Fruit fly (Drosophila melanogaster) whole organism, embryonic: Measurements from ENCODE around the gene Pdxk.
A peak's percentile ranks its signal among the peaks of the same experiment; 100 is the strongest.

ENCODE experiments used
- Abd-B ChIP-seq: fragments of 200-800 bp; sonication (Bioruptor generic); optimal IDR thresholded peaks from 2 replicates; lab custom pipeline; 2018; ENCODE audit warnings: missing biosample characterization, mild to moderate bottlenecking, missing genetic modification characterization, moderate library complexity
- Ada2b ChIP-seq: fragments of 200-800 bp; sonication (Bioruptor generic); IDR thresholded peaks from 2 replicates; pipeline ENCODE4 v1.3.6; 2022; ENCODE audit warnings: missing biosample characterization, missing genetic modification characterization
- Adf1 ChIP-seq: fragments of 200-800 bp; sonication (Bioruptor generic); IDR thresholded peaks from 2 replicates; pipeline ENCODE4 v1.3.6; 2022; ENCODE audit warnings: missing biosample characterization, missing genetic modification characterization
- Aef1 ChIP-seq: fragments of 200-800 bp; sonication (Bioruptor generic); IDR thresholded peaks from 3 replicates; pipeline ENCODE4 v1.3.6; 2022; ENCODE audit warnings: missing biosample characterization, missing genetic modification characterization
- Bteb2 ChIP-seq: fragments of 200-800 bp; sonication (Bioruptor generic); optimal IDR thresholded peaks from 2 replicates; lab custom pipeline; 2016; ENCODE audit warnings: missing biosample characterization, missing genetic modification characterization
- CG10366 ChIP-seq: fragments of 200-800 bp; sonication (Bioruptor generic); IDR thresholded peaks from 2 replicates; pipeline ENCODE4 v1.3.6; 2022; ENCODE audit warnings: missing biosample characterization, missing genetic modification characterization
- CG11085 ChIP-seq: fragments of 200-800 bp; sonication (Bioruptor generic); IDR thresholded peaks from 2 replicates; pipeline ENCODE4 v1.3.6; 2022; ENCODE audit warnings: missing biosample characterization, missing genetic modification characterization
- CG11247 ChIP-seq: fragments of 200-800 bp; sonication (Bioruptor generic); IDR thresholded peaks from 2 replicates; pipeline ENCODE4 v1.3.6; 2022; ENCODE audit warnings: missing biosample characterization, missing genetic modification characterization
- CG12236 ChIP-seq: fragments of 200-800 bp; sonication (Bioruptor generic); optimal IDR thresholded peaks from 2 replicates; lab custom pipeline; 2016; ENCODE audit warnings: missing biosample characterization, missing genetic modification characterization
- CG12744 ChIP-seq: fragments of 200-800 bp; sonication (Bioruptor generic); optimal IDR thresholded peaks from 2 replicates; lab custom pipeline; 2016; ENCODE audit warnings: missing biosample characterization, missing genetic modification characterization
- CG14014 ChIP-seq: fragments of 200-800 bp; sonication (Bioruptor generic); IDR thresholded peaks from 2 replicates; pipeline ENCODE4 v1.3.6; 2022; ENCODE audit warnings: missing biosample characterization, missing genetic modification characterization
- CG1602 ChIP-seq: fragments of 200-800 bp; sonication (Bioruptor generic); optimal IDR thresholded peaks from 3 replicates; lab custom pipeline; 2016; ENCODE audit warnings: missing biosample characterization, missing genetic modification characterization
- CG1647 ChIP-seq: fragments of 200-800 bp; sonication (Bioruptor generic); optimal IDR thresholded peaks from 3 replicates; lab custom pipeline; 2016; ENCODE audit warnings: missing biosample characterization, missing genetic modification characterization
- CG16815 ChIP-seq: fragments of 200-800 bp; sonication (Bioruptor generic); optimal IDR thresholded peaks from 3 replicates; lab custom pipeline; 2017; ENCODE audit warnings: missing biosample characterization, mild to moderate bottlenecking, missing genetic modification characterization
- CG3065 ChIP-seq: fragments of 200-800 bp; sonication (Bioruptor generic); optimal IDR thresholded peaks from 2 replicates; lab custom pipeline; 2016; ENCODE audit warnings: missing biosample characterization, missing genetic modification characterization
- CG3281 ChIP-seq: fragments of 200-800 bp; sonication (Bioruptor generic); optimal IDR thresholded peaks from 3 replicates; lab custom pipeline; 2017; ENCODE audit warnings: missing biosample characterization, mild to moderate bottlenecking, missing genetic modification characterization
- CG33213 ChIP-seq: fragments of 200-800 bp; sonication (Bioruptor generic); optimal IDR thresholded peaks from 3 replicates; lab custom pipeline; 2016; ENCODE audit warnings: missing biosample characterization, missing genetic modification characterization
- CG4820 ChIP-seq: fragments of 200-800 bp; sonication (Bioruptor generic); optimal IDR thresholded peaks from 3 replicates; lab custom pipeline; 2016; ENCODE audit warnings: missing biosample characterization, missing genetic modification characterization
- CG6765 ChIP-seq: fragments of 200-800 bp; sonication (Bioruptor generic); optimal IDR thresholded peaks from 3 replicates; lab custom pipeline; 2017; ENCODE audit warnings: missing biosample characterization, mild to moderate bottlenecking, missing genetic modification characterization
- CG6813 ChIP-seq: fragments of 200-800 bp; sonication (Bioruptor generic); optimal IDR thresholded peaks from 2 replicates; lab custom pipeline; 2017; ENCODE audit warnings: missing biosample characterization, missing genetic modification characterization, mild to moderate bottlenecking, moderate library complexity, missing genetic modification reagents
- CG7556 ChIP-seq: fragments of 200-800 bp; sonication (Bioruptor generic); optimal IDR thresholded peaks from 2 replicates; lab custom pipeline; 2017; ENCODE audit warnings: missing biosample characterization, mild to moderate bottlenecking, missing genetic modification characterization
- CG7928 ChIP-seq: fragments of 200-800 bp; sonication (Bioruptor generic); optimal IDR thresholded peaks from 2 replicates; lab custom pipeline; 2017; ENCODE audit warnings: missing biosample characterization, mild to moderate bottlenecking, missing genetic modification characterization
- D19A ChIP-seq: fragments of 200-800 bp; optimal IDR thresholded peaks from 3 replicates; lab custom pipeline; 2019; ENCODE audit warnings: missing biosample characterization, mild to moderate bottlenecking, missing genetic modification characterization, moderate library complexity
- Dad ChIP-seq: fragments of 200-800 bp; sonication (Bioruptor generic); optimal IDR thresholded peaks from 3 replicates; lab custom pipeline; 2016; ENCODE audit warnings: missing biosample characterization, missing genetic modification characterization
- Dfd ChIP-seq, 2 experiments: fragments of >200 bp; optimal IDR thresholded peaks; 2 replicates each; lab custom pipeline; 2017; ENCODE audit warnings: missing biosample characterization in 2 of 2, missing genetic modification characterization in 2 of 2
- Doc2 ChIP-seq: fragments of 200-800 bp; sonication (Bioruptor generic); IDR thresholded peaks from 2 replicates; pipeline ENCODE4 v1.3.6; 2022; ENCODE audit warnings: missing biosample characterization, missing genetic modification characterization
- Ets97D ChIP-seq: fragments of 200-800 bp; sonication (Bioruptor generic); optimal IDR thresholded peaks from 3 replicates; lab custom pipeline; 2016; ENCODE audit warnings: missing biosample characterization, missing genetic modification characterization
- Fer3 ChIP-seq: fragments of 200-800 bp; sonication (Bioruptor generic); optimal IDR thresholded peaks from 2 replicates; lab custom pipeline; 2018; ENCODE audit warnings: missing biosample characterization, mild to moderate bottlenecking, missing genetic modification characterization, moderate library complexity
- Gsc ChIP-seq: fragments of 200-800 bp; sonication (Bioruptor generic); IDR thresholded peaks from 2 replicates; pipeline ENCODE4 v1.3.6; 2022; ENCODE audit warnings: missing biosample characterization, missing genetic modification characterization
- HmgD ChIP-seq: fragments of 200-800 bp; sonication (Bioruptor generic); optimal IDR thresholded peaks from 3 replicates; lab custom pipeline; 2016; ENCODE audit warnings: missing biosample characterization, missing genetic modification characterization
- Optix ChIP-seq: fragments of 200-800 bp; sonication (Bioruptor generic); IDR thresholded peaks from 3 replicates; pipeline ENCODE4 v1.3.6; 2022; ENCODE audit warnings: missing biosample characterization, missing genetic modification characterization
- Ptx1 ChIP-seq: fragments of 200-800 bp; sonication (Bioruptor generic); IDR thresholded peaks from 2 replicates; pipeline ENCODE4 v1.3.6; 2022; ENCODE audit warnings: missing biosample characterization, missing genetic modification characterization
- Sry-β ChIP-seq: fragments of 200-800 bp; sonication (Bioruptor generic); optimal IDR thresholded peaks from 2 replicates; lab custom pipeline; 2018; ENCODE audit warnings: missing biosample characterization, mild to moderate bottlenecking, missing genetic modification characterization, moderate library complexity
- TFAM ChIP-seq: fragments of 200-800 bp; sonication (Bioruptor generic); optimal IDR thresholded peaks from 2 replicates; lab custom pipeline; 2017; ENCODE audit warnings: missing biosample characterization, missing genetic modification characterization, inconsistent platforms
- Trl ChIP-seq, 3 experiments: fragments of >200 bp in 2 of 3; fragments of 200-800 bp in 1 of 3; sonication (Bioruptor generic) in 1 of 3; optimal IDR thresholded peaks; 2 replicates in 1 of 3; 3 replicates in 2 of 3; lab custom pipeline; 2016 to 2017; ENCODE audit warnings: missing biosample characterization in 1 of 3, missing genetic modification characterization in 1 of 3
- Vsx1 ChIP-seq: fragments of 200-800 bp; sonication (Bioruptor generic); optimal IDR thresholded peaks from 2 replicates; lab custom pipeline; 2017; ENCODE audit warnings: missing biosample characterization, mild to moderate bottlenecking, missing genetic modification characterization, missing genetic modification reagents
- abd-A ChIP-seq: fragments of 200-800 bp; sonication (Bioruptor generic); optimal IDR thresholded peaks from 3 replicates; lab custom pipeline; 2019; ENCODE audit warnings: missing biosample characterization, mild to moderate bottlenecking, missing genetic modification characterization, moderate library complexity
- btn ChIP-seq: fragments of 200-800 bp; sonication (Bioruptor generic); optimal IDR thresholded peaks from 2 replicates; lab custom pipeline; 2016; ENCODE audit warnings: missing biosample characterization, missing genetic modification characterization
- chn ChIP-seq: fragments of 200-800 bp; sonication (Bioruptor generic); optimal IDR thresholded peaks from 2 replicates; lab custom pipeline; 2016; ENCODE audit warnings: missing biosample characterization, missing genetic modification characterization
- crc ChIP-seq: fragments of 200-800 bp; sonication (Bioruptor generic); optimal IDR thresholded peaks from 2 replicates; lab custom pipeline; 2016; ENCODE audit warnings: missing biosample characterization, missing genetic modification characterization
- da ChIP-seq: fragments of 200-800 bp; sonication (Bioruptor generic); optimal IDR thresholded peaks from 2 replicates; lab custom pipeline; 2016; ENCODE audit warnings: missing biosample characterization, missing genetic modification characterization
- disco-r ChIP-seq: fragments of 200-800 bp; sonication (Bioruptor generic); optimal IDR thresholded peaks from 2 replicates; lab custom pipeline; 2016; ENCODE audit warnings: missing biosample characterization, missing genetic modification characterization
- fd102C ChIP-seq: fragments of 200-800 bp; sonication (Bioruptor generic); optimal IDR thresholded peaks from 2 replicates; lab custom pipeline; 2018; ENCODE audit warnings: missing biosample characterization, mild to moderate bottlenecking, missing genetic modification characterization, moderate library complexity
- hb ChIP-seq: fragments of 200-800 bp; sonication (Bioruptor generic); IDR thresholded peaks from 3 replicates; pipeline ENCODE4 v1.3.6; 2022; ENCODE audit warnings: missing biosample characterization, missing genetic modification characterization; ENCODE audit not compliant: partially characterized antibody
- maf-S ChIP-seq: fragments of 200-800 bp; sonication (Bioruptor generic); optimal IDR thresholded peaks from 2 replicates; lab custom pipeline; 2016; ENCODE audit warnings: missing biosample characterization, missing genetic modification characterization
- peb ChIP-seq: fragments of 200-800 bp; sonication (Bioruptor generic); IDR thresholded peaks from 2 replicates; pipeline ENCODE4 v1.3.6; 2022; ENCODE audit warnings: missing biosample characterization, missing genetic modification characterization
- sens ChIP-seq: fragments of 200-800 bp; sonication (Bioruptor generic); peaks from one replicate; lab custom pipeline; 2016; ENCODE audit warnings: missing biosample characterization, missing genetic modification characterization
- sima ChIP-seq: fragments of 200-800 bp; sonication (Bioruptor generic); optimal IDR thresholded peaks from 2 replicates; lab custom pipeline; 2016; ENCODE audit warnings: missing biosample characterization, missing genetic modification characterization
- sna ChIP-seq: fragments of 200-800 bp; sonication (Bioruptor generic); IDR thresholded peaks from 2 replicates; pipeline ENCODE4 v1.3.6; 2022; ENCODE audit warnings: missing biosample characterization, missing genetic modification characterization; ENCODE audit not compliant: partially characterized antibody
- stc ChIP-seq: fragments of 200-800 bp; sonication (Bioruptor generic); IDR thresholded peaks from 2 replicates; pipeline ENCODE4 v1.3.6; 2022; ENCODE audit warnings: missing biosample characterization, missing genetic modification characterization
- trh ChIP-seq: fragments of 200-800 bp; sonication (Bioruptor generic); optimal IDR thresholded peaks from 2 replicates; lab custom pipeline; 2016; ENCODE audit warnings: missing biosample characterization, missing genetic modification characterization
- wdn ChIP-seq: fragments of 200-800 bp; sonication (Bioruptor generic); IDR thresholded peaks from 2 replicates; pipeline ENCODE4 v1.3.6; 2022; ENCODE audit warnings: missing biosample characterization, missing genetic modification characterization

Pdxk gene

dm6 chr3L:9333745-9334382, 26.3 kb upstream of the Pdxk start, which contains the start of gene PGRP-LA (continued):
- TF ChIP-seq hb (GFP tag; lab: Robert Waterston, UW), result no peak
- TF ChIP-seq CG14014 (GFP tag; lab: Robert Waterston, UW), result no peak
- no peak for TF ChIP-seq Doc2
- no peak for TF ChIP-seq HmgD (GFP tag; lab: Kevin White, UChicago)
- no peak for TF ChIP-seq fd102C
- TF ChIP-seq Optix (GFP tag; lab: Robert Waterston, UW), result no peak
- no peak for TF ChIP-seq Dfd (GFP tag; optimal IDR thresholded peaks at IDR 0.05; lab: Kevin White, UChicago)
- no peak for TF ChIP-seq disco-r
- TF ChIP-seq Bteb2 (GFP tag; lab: Kevin White, UChicago), result no peak
- no peak for TF ChIP-seq Ets97D (GFP tag; lab: Kevin White, UChicago)
- TF ChIP-seq Ada2b (GFP tag; lab: Robert Waterston, UW), result no peak
- TF ChIP-seq Fer3, result peak; percentile 29
- no peak for TF ChIP-seq CG6813 (GFP tag; lab: Kevin White, UChicago)
- TF ChIP-seq CG3281 (GFP tag; lab: Kevin White, UChicago), result peak; percentile 36
- peak; percentile 21 for TF ChIP-seq CG6765
- TF ChIP-seq sna (GFP tag; lab: Robert Waterston, UW), result no peak
- peak; percentile 77 for TF ChIP-seq sens (GFP tag; lab: Kevin White, UChicago)
- no peak for TF ChIP-seq wdn (GFP tag; lab: Robert Waterston, UW)
- no peak for TF ChIP-seq CG16815 (GFP tag; lab: Kevin White, UChicago)
- TF ChIP-seq stc (GFP tag; lab: Robert Waterston, UW), result no peak
- no peak for TF ChIP-seq Dad (GFP tag; lab: Kevin White, UChicago)
- TF ChIP-seq Gsc (GFP tag; lab: Robert Waterston, UW), result no peak
- TF ChIP-seq abd-A, result no peak
- TF ChIP-seq CG7928 (GFP tag; lab: Kevin White, UChicago), result no peak
- no peak for TF ChIP-seq CG3065 (GFP tag; lab: Kevin White, UChicago)
- TF ChIP-seq CG10366, result no peak
- TF ChIP-seq CG7556, result no peak
- TF ChIP-seq crc (GFP tag; lab: Kevin White, UChicago), result no peak
- no peak for TF ChIP-seq btn (GFP tag; lab: Kevin White, UChicago)
- TF ChIP-seq peb (GFP tag; lab: Robert Waterston, UW), result no peak
- TF ChIP-seq CG1602 (GFP tag; lab: Kevin White, UChicago), result no peak
- no peak for TF ChIP-seq D19A
- TF ChIP-seq CG12744 (GFP tag; lab: Kevin White, UChicago), result no peak
- TF ChIP-seq CG33213 (GFP tag; lab: Kevin White, UChicago), result no peak
- TF ChIP-seq TFAM, result no peak
- peak; percentile 44; the same call in 1 of the 2 replicates for TF ChIP-seq Ptx1 (GFP tag; lab: Robert Waterston, UW)
- TF ChIP-seq CG12236 (GFP tag; lab: Kevin White, UChicago), result no peak
- TF ChIP-seq CG4820 (GFP tag; lab: Kevin White, UChicago), result no peak
- no peak for TF ChIP-seq Sry-β (GFP tag; lab: Kevin White, UChicago)
- TF ChIP-seq maf-S (GFP tag; lab: Kevin White, UChicago), result no peak
- no peak for TF ChIP-seq Abd-B (GFP tag; lab: Kevin White, UChicago)
- peak; percentile 80 for TF ChIP-seq CG11247
- no peak for TF ChIP-seq Trl (optimal IDR thresholded peaks at IDR 0.05; lab: Kevin White, UChicago)
- TF ChIP-seq Trl (GFP tag; optimal IDR thresholded peaks at IDR 0.05; lab: Kevin White, UChicago), result no peak
- TF ChIP-seq sima (GFP tag; lab: Kevin White, UChicago), result no peak
- no peak for TF ChIP-seq CG1647 (GFP tag; lab: Kevin White, UChicago)
- no peak for TF ChIP-seq Vsx1 (GFP tag; lab: Kevin White, UChicago)
- no peak for TF ChIP-seq chn (GFP tag; lab: Kevin White, UChicago)
- TF ChIP-seq Aef1 (GFP tag; lab: Robert Waterston, UW), result peak; percentile 37; the same call in 1 of the 3 replicates
- TF ChIP-seq trh (GFP tag; lab: Kevin White, UChicago), result no peak
- no peak for TF ChIP-seq da
- no peak for TF ChIP-seq Adf1 (GFP tag; lab: Robert Waterston, UW)
- no peak for TF ChIP-seq CG11085
